Worm (Caenorhabditis elegans) whole organism, L3 larva: ENCODE results near the gene Y66C5A.2.

Source experiments
- aly-2 ChIP-seq: fragments of 150-350 bp; optimal IDR thresholded peaks from 2 replicates; lab custom pipeline; 2014; ENCODE audit warnings: missing biosample characterization, missing genetic modification characterization
- ceh-9 ChIP-seq: sonication (generic microtip); optimal IDR thresholded peaks from 2 replicates; lab custom pipeline; 2018; ENCODE audit warnings: missing biosample characterization, missing genetic modification characterization
- elt-1 ChIP-seq: fragments of 150-350 bp; optimal IDR thresholded peaks from 2 replicates; lab custom pipeline; 2014; ENCODE audit warnings: missing biosample characterization, missing genetic modification characterization
- elt-2 ChIP-seq: sonication (generic microtip); optimal IDR thresholded peaks from 2 replicates; lab custom pipeline; 2016; ENCODE audit warnings: missing genetic modification reagents, mild to moderate bottlenecking, missing genetic modification characterization, missing compliant biosample characterization
- fos-1 ChIP-seq: fragments of 150-350 bp; optimal IDR thresholded peaks from 2 replicates; lab custom pipeline; 2014; ENCODE audit warnings: missing biosample characterization, missing genetic modification characterization
- lin-15B ChIP-seq: fragments of 150-350 bp; optimal IDR thresholded peaks from 2 replicates; lab custom pipeline; 2014; ENCODE audit warnings: missing biosample characterization, missing genetic modification characterization
- nhr-25 ChIP-seq: sonication (generic microtip); optimal IDR thresholded peaks from 2 replicates; lab custom pipeline; 2017; ENCODE audit warnings: missing biosample characterization, missing genetic modification characterization
- nhr-43 ChIP-seq: sonication (generic microtip); optimal IDR thresholded peaks from 2 replicates; lab custom pipeline; 2016; ENCODE audit warnings: mild to moderate bottlenecking, missing genetic modification characterization, missing compliant biosample characterization; ENCODE audit not compliant: poor library complexity, severe bottlenecking
- nhr-76 ChIP-seq: fragments of 150-350 bp; sonication (generic microtip); optimal IDR thresholded peaks from 5 replicates; lab custom pipeline; 2014; ENCODE audit warnings: missing biosample characterization, missing genetic modification characterization

DNA sequence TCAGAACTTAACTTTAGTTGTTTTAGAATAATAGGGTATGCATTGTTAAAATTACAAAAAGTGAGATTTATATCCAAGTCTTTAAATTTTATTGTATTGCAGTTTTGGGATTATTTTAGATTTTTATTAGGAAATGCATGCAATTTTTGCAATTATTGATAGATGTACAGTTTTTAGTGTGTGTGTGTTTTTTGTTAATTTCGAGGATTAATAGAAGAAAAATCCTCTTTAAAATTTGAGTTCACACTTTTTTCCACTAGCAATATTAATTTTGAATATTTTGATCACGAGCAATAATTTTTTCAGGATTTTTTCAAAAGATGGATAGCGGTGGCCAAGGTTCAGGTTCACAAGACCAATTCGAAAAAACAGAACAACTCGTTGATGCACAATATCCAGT lies 12.6 kb upstream of the Y66C5A.2 start, which contains the start of gene jmjd-3.2:
- TF ChIP-seq elt-1 (tag; lab: Kevin White, UChicago) (no peak), nhr-43 (tag; lab: Kevin White, UChicago) (no peak), lin-15B (tag; lab: Kevin White, UChicago) (no peak), nhr-25 (tag; lab: Kevin White, UChicago) (no peak), ceh-9 (tag; lab: Kevin White, UChicago) (no peak), elt-2 (tag; lab: Kevin White, UChicago) (no peak), fos-1 (tag; lab: Kevin White, UChicago) (no peak), nhr-76 (tag; lab: Kevin White, UChicago) (no peak), aly-2 (tag; lab: Kevin White, UChicago) (no peak)
